Fruit fly (Drosophila melanogaster): ENCODE data around the gene CG14210.
A peak's percentile ranks its signal among the peaks of the same experiment; 100 is the strongest.

Gene CG14210

dm6 chrX:19603953-19604352 is 12.0 kb upstream of the CG14210 start (continued):
- TF ChIP-seq CG12391 (tag; optimal IDR thresholded peaks at IDR 0.05) (peak; percentile 69), twi (tag; optimal IDR thresholded peaks at IDR 0.05) (no peak), CG6654 (GFP tag; optimal IDR thresholded peaks at IDR 0.05) (peak; percentile 7), lola (GFP tag; optimal IDR thresholded peaks at IDR 0.05) (peak in 1 of 3 experiments; percentile 20), CG15269 (tag; optimal IDR thresholded peaks at IDR 0.05) (peak; percentile 85), ara (GFP tag; IDR thresholded peaks at IDR 0.05) (peak; percentile 20; the same call in 1 of the 2 replicates), CG12219 (GFP tag; optimal IDR thresholded peaks at IDR 0.05) (peak; percentile 53), bab2 (GFP tag; optimal IDR thresholded peaks at IDR 0.05) (peak; percentile 43), Xrp1 (GFP tag; IDR thresholded peaks at IDR 0.05) (peak; percentile 71), mirr (GFP tag; optimal IDR thresholded peaks at IDR 0.05) (peak; percentile 52), CG14965 (GFP tag; optimal IDR thresholded peaks at IDR 0.05; ENCODE audit: borderline replicate concordance) (no peak), vvl (GFP tag; IDR thresholded peaks at IDR 0.05) (peak; percentile 91), Bdp1 (GFP tag; optimal IDR thresholded peaks at IDR 0.05) (no peak), jigr1 (GFP tag; IDR thresholded peaks at IDR 0.05) (peak; percentile 59; the same call in 1 of the 3 replicates), CG4730 (GFP tag; IDR thresholded peaks at IDR 0.05) (peak; percentile 62), zfh1 (GFP tag; IDR thresholded peaks at IDR 0.05) (peak; percentile 71), E2f2 (GFP tag; IDR thresholded peaks at IDR 0.05) (peak; percentile 63), br (optimal IDR thresholded peaks at IDR 0.05) (no peak), Med (GFP tag) (peak; percentile 91), CG11456 (GFP tag; IDR thresholded peaks at IDR 0.05) (peak; percentile 80), unc-4 (GFP tag; IDR thresholded peaks at IDR 0.05; ENCODE audit: partially characterized antibody) (no peak), CG10147 (GFP tag; optimal IDR thresholded peaks at IDR 0.05) (peak; percentile 60), lmd (GFP tag; IDR thresholded peaks at IDR 0.05) (peak; percentile 83), CG2202 (tag; optimal IDR thresholded peaks at IDR 0.05) (peak; percentile 29), inv (GFP tag; IDR thresholded peaks at IDR 0.05; ENCODE audit: partially characterized antibody) (no peak), zen (tag; optimal IDR thresholded peaks at IDR 0.05) (peak; percentile 77), Scr (GFP tag; IDR thresholded peaks at IDR 0.05; ENCODE audit: partially characterized antibody) (no peak), CG7372 (GFP tag; IDR thresholded peaks at IDR 0.05) (peak; percentile 59), Drgx (GFP tag; IDR thresholded peaks at IDR 0.05) (peak; percentile 84), p53 (GFP tag; optimal IDR thresholded peaks at IDR 0.05) (no peak), knrl (GFP tag; IDR thresholded peaks at IDR 0.05; ENCODE audit: partially characterized antibody) (no peak), Hmx (GFP tag; optimal IDR thresholded peaks at IDR 0.05) (no peak), ATbp (GFP tag; optimal IDR thresholded peaks at IDR 0.05) (peak; percentile 67), Abd-B (GFP tag; optimal IDR thresholded peaks at IDR 0.05) (peak; percentile 70), Usf (GFP tag; optimal IDR thresholded peaks at IDR 0.05) (no peak), peb (GFP tag; IDR thresholded peaks at IDR 0.05) (peak; percentile 40; the same call in 1 of the 2 replicates), Hey (tag; optimal IDR thresholded peaks at IDR 0.05) (no peak), sens-2 (GFP tag; IDR thresholded peaks at IDR 0.05) (peak; percentile 62; the same call in 1 of the 2 replicates), dati (GFP tag; IDR thresholded peaks at IDR 0.05) (0 out of 2 replicates have a peak, but pooled peaks have one; percentile 21), CG8765 (GFP tag; IDR thresholded peaks at IDR 0.05) (peak; percentile 39; the same call in 1 of the 2 replicates), fru (optimal IDR thresholded peaks at IDR 0.05) (no peak), pnt (GFP tag; optimal IDR thresholded peaks at IDR 0.05) (peak; percentile 43), CG11085 (GFP tag; IDR thresholded peaks at IDR 0.05) (peak; percentile 78), Vsx1 (GFP tag; optimal IDR thresholded peaks at IDR 0.05) (peak; percentile 68), scrt (GFP tag; optimal IDR thresholded peaks at IDR 0.05) (peak; percentile 58), CG14860 (GFP tag; IDR thresholded peaks at IDR 0.05; ENCODE audit: partially characterized antibody) (no peak), CG17385 (GFP tag; optimal IDR thresholded peaks at IDR 0.05) (peak; percentile 69), CG30431 (GFP tag; optimal IDR thresholded peaks at IDR 0.05) (peak; percentile 43), dysf (GFP tag; IDR thresholded peaks at IDR 0.05) (peak; percentile 86), ase (GFP tag; IDR thresholded peaks at IDR 0.05) (peak; percentile 74), CG4424 (GFP tag; optimal IDR thresholded peaks at IDR 0.05) (peak; percentile 77)

Measured in whole organism, embryonic.